Worm (Caenorhabditis elegans): ENCODE data around the gene mrps-7.

- TF ChIP-seq dao-5 (tag; optimal IDR thresholded peaks at IDR 0.05) (no peak), W03F9.2 (tag; optimal IDR thresholded peaks at IDR 0.05) (no peak)
Observed at ce11 chrIV:14769218-14769835, 1.8 kb upstream of the mrps-7 start, which contains the start of gene Y57G11C.43.

Measured in whole organism, L4/young adult.